Fruit fly (Drosophila melanogaster): ENCODE measurements around the gene Abcd3.
A peak's percentile ranks its signal among the peaks of the same experiment; 100 is the strongest.

Gene Abcd3

DNA sequence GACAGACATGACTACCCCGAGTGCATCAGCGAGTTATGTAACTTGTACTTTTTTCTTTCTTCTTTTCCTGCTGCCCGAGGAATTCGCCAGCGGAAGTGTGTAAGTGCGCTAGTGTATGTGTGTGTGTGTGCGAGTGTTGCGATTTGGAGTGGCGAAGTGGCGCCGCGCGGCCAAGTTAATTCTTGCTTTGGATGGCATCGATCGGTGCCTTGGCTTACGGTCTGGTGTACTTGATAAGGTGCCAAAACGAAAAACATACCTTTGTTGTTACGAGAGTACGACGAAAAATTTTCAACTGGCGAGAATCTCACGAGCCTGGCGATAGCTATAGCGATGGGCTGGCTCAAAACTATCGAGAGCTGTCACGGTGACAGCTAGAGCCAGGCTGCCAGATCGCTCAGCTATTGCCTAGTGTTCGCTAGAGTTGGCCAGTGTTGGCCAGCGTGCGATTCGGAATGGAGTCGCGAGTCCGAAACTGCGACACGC lies 6.5 kb upstream of the Abcd3 start, which contains the start of the genes CG18809, COX6B, CG33932 and Rpp20 (continued):
- peak; percentile 59 for TF ChIP-seq ind (GFP tag; optimal IDR thresholded peaks at IDR 0.05)
- TF ChIP-seq NC2β (GFP tag; optimal IDR thresholded peaks at IDR 0.05) = peak; percentile 86
- TF ChIP-seq az2 (GFP tag; optimal IDR thresholded peaks at IDR 0.05) = peak; percentile 32
- TF ChIP-seq Neu2 (GFP tag; optimal IDR thresholded peaks at IDR 0.05; ENCODE audit: borderline replicate concordance) = peak; percentile 10
- TF ChIP-seq fd64A (GFP tag; optimal IDR thresholded peaks at IDR 0.05) = peak; percentile 16
- peak; percentile 45 for TF ChIP-seq zen (tag; optimal IDR thresholded peaks at IDR 0.05)
- TF ChIP-seq CG10321 (GFP tag; IDR thresholded peaks at IDR 0.05) = peak; percentile 46; the same call in 1 of the 2 replicates
- TF ChIP-seq scrt (GFP tag; optimal IDR thresholded peaks at IDR 0.05) = no peak
- TF ChIP-seq CG10274 (GFP tag; optimal IDR thresholded peaks at IDR 0.05) = no peak
- peak; percentile 44 for TF ChIP-seq Camta (GFP tag; optimal IDR thresholded peaks at IDR 0.05)
- no peak for TF ChIP-seq Lpt (GFP tag; optimal IDR thresholded peaks at IDR 0.05)
- peak; percentile 97 for TF ChIP-seq MESR4 (GFP tag; optimal IDR thresholded peaks at IDR 0.05)
- TF ChIP-seq CG17802 (tag; optimal IDR thresholded peaks at IDR 0.05) = peak; percentile 7
- no peak for TF ChIP-seq Lim3 (GFP tag; IDR thresholded peaks at IDR 0.05)
- no peak for TF ChIP-seq abd-A (tag; optimal IDR thresholded peaks at IDR 0.05)
- TF ChIP-seq CG17385 (GFP tag; optimal IDR thresholded peaks at IDR 0.05) = peak; percentile 42
- TF ChIP-seq Atf6 (GFP tag; IDR thresholded peaks at IDR 0.05) = 0 out of 2 replicates have a peak, but pooled peaks have one; percentile 36
- TF ChIP-seq CG32532 (GFP tag; IDR thresholded peaks at IDR 0.05) = peak; percentile 73
- TF ChIP-seq Dref (GFP tag; IDR thresholded peaks at IDR 0.05) = peak; percentile 67
- no peak for TF ChIP-seq z (GFP tag; IDR thresholded peaks at IDR 0.05)
- TF ChIP-seq CG11398 (GFP tag; optimal IDR thresholded peaks at IDR 0.05) = peak; percentile 59
- no peak for TF ChIP-seq stc (GFP tag; IDR thresholded peaks at IDR 0.05)
- peak; percentile 61 for TF ChIP-seq CG2712 (tag; optimal IDR thresholded peaks at IDR 0.05)
- peak; percentile 35 for TF ChIP-seq Nf-YB (GFP tag; optimal IDR thresholded peaks at IDR 0.05)
- no peak for TF ChIP-seq CG33557 (GFP tag; optimal IDR thresholded peaks at IDR 0.05)
- no peak for TF ChIP-seq Ssrp (tag; optimal IDR thresholded peaks at IDR 0.05)
- peak; percentile 88 for TF ChIP-seq vnd (GFP tag; IDR thresholded peaks at IDR 0.05; ENCODE audit: partially characterized antibody)
- no peak for TF ChIP-seq CG14667 (GFP tag; IDR thresholded peaks at IDR 0.05)
- peak; percentile 81 for TF ChIP-seq slbo (GFP tag; IDR thresholded peaks at IDR 0.05)
- no peak for TF ChIP-seq CG7839 (tag; optimal IDR thresholded peaks at IDR 0.05)
- TF ChIP-seq crol (GFP tag; IDR thresholded peaks at IDR 0.05) = no peak
- no peak for TF ChIP-seq Spps (tag; optimal IDR thresholded peaks at IDR 0.05)
- TF ChIP-seq Rfx (GFP tag; IDR thresholded peaks at IDR 0.05) = peak; percentile 88
- peak; percentile 28 for TF ChIP-seq Usf (GFP tag; optimal IDR thresholded peaks at IDR 0.05)
- TF ChIP-seq CG9817 (tag; optimal IDR thresholded peaks at IDR 0.05) = peak; percentile 66
- peak; percentile 35 for TF ChIP-seq CG13123 (GFP tag; optimal IDR thresholded peaks at IDR 0.05)
- peak; percentile 31 for TF ChIP-seq unpg (GFP tag; optimal IDR thresholded peaks at IDR 0.05)
- TF ChIP-seq HLHmδ (GFP tag; optimal IDR thresholded peaks at IDR 0.05) = peak; percentile 14
- TF ChIP-seq CG7357 (GFP tag; IDR thresholded peaks at IDR 0.05) = no peak
- no peak for TF ChIP-seq lov (optimal IDR thresholded peaks at IDR 0.05)
- 0 out of 3 replicates have a peak, but pooled peaks have one; percentile 35 for TF ChIP-seq lov (GFP tag; IDR thresholded peaks at IDR 0.05)
- TF ChIP-seq CG10654 (GFP tag; optimal IDR thresholded peaks at IDR 0.05) = peak; percentile 56
- TF ChIP-seq ham (GFP tag; IDR thresholded peaks at IDR 0.05) = no peak
- peak; percentile 1 to 65 for TF ChIP-seq Hr51 (GFP tag; optimal IDR thresholded peaks at IDR 0.05)
- TF ChIP-seq CG6272 (GFP tag; IDR thresholded peaks at IDR 0.05) = peak; percentile 65
- TF ChIP-seq bab2 (GFP tag; optimal IDR thresholded peaks at IDR 0.05) = peak; percentile 66
- no peak for TF ChIP-seq dan (GFP tag; IDR thresholded peaks at IDR 0.05)
- peak; percentile 39 for TF ChIP-seq CG15479 (GFP tag; optimal IDR thresholded peaks at IDR 0.05)
- TF ChIP-seq al (GFP tag; IDR thresholded peaks at IDR 0.05) = peak; percentile 63
- TF ChIP-seq cato (GFP tag; optimal IDR thresholded peaks at IDR 0.05; ENCODE audit: borderline replicate concordance) = peak; percentile 0
- no peak for TF ChIP-seq slp2 (GFP tag; optimal IDR thresholded peaks at IDR 0.05)
